Fruit fly (Drosophila melanogaster) whole organism, embryonic: ENCODE results near the gene Jhbp1.

Experiments used
- Abd-B ChIP-seq: fragments of 200-800 bp; sonication (Bioruptor generic); optimal IDR thresholded peaks from 2 replicates; lab custom pipeline; 2018; ENCODE audit warnings: missing biosample characterization, mild to moderate bottlenecking, missing genetic modification characterization, moderate library complexity
- CG10654 ChIP-seq: fragments of 200-800 bp; sonication (Bioruptor generic); optimal IDR thresholded peaks from 2 replicates; lab custom pipeline; 2016; ENCODE audit warnings: missing biosample characterization, missing genetic modification characterization
- CG13894 ChIP-seq: fragments of 200-800 bp; sonication (Bioruptor generic); optimal IDR thresholded peaks from 3 replicates; lab custom pipeline; 2018; ENCODE audit warnings: missing biosample characterization, mild to moderate bottlenecking, missing genetic modification characterization, moderate library complexity
- CG15601 ChIP-seq: fragments of 200-800 bp; sonication (Bioruptor generic); optimal IDR thresholded peaks from 3 replicates; lab custom pipeline; 2019; ENCODE audit warnings: missing biosample characterization, mild to moderate bottlenecking, missing genetic modification characterization, moderate library complexity
- CG1602 ChIP-seq: fragments of 200-800 bp; sonication (Bioruptor generic); optimal IDR thresholded peaks from 3 replicates; lab custom pipeline; 2016; ENCODE audit warnings: missing biosample characterization, missing genetic modification characterization
- CG1603 ChIP-seq: fragments of 200-800 bp; sonication (Bioruptor generic); optimal IDR thresholded peaks from 2 replicates; lab custom pipeline; 2019; ENCODE audit warnings: missing biosample characterization, mild to moderate bottlenecking, missing genetic modification characterization, moderate library complexity
- CG18764 ChIP-seq: fragments of 200-800 bp; sonication (Bioruptor generic); optimal IDR thresholded peaks from 3 replicates; lab custom pipeline; 2016; ENCODE audit warnings: missing biosample characterization, missing genetic modification characterization
- CG2116 ChIP-seq: fragments of 200-800 bp; sonication (Bioruptor generic); optimal IDR thresholded peaks from 3 replicates; lab custom pipeline; 2018; ENCODE audit warnings: missing biosample characterization, mild to moderate bottlenecking, missing genetic modification characterization
- CG2678 ChIP-seq: fragments of 200-800 bp; sonication (Bioruptor generic); optimal IDR thresholded peaks from 3 replicates; lab custom pipeline; 2019; ENCODE audit warnings: missing biosample characterization, mild to moderate bottlenecking, missing genetic modification characterization, moderate library complexity
- CG2875 ChIP-seq: fragments of 200-800 bp; sonication (Bioruptor generic); optimal IDR thresholded peaks from 2 replicates; lab custom pipeline; 2017; ENCODE audit warnings: missing biosample characterization, mild to moderate bottlenecking, missing genetic modification characterization, missing genetic modification reagents
- CG30020 ChIP-seq: fragments of 200-800 bp; optimal IDR thresholded peaks from 2 replicates; lab custom pipeline; 2019; ENCODE audit warnings: missing biosample characterization, mild to moderate bottlenecking, missing genetic modification characterization, moderate library complexity
- CG31365 ChIP-seq: fragments of 200-800 bp; sonication (Bioruptor generic); optimal IDR thresholded peaks from 2 replicates; lab custom pipeline; 2018; ENCODE audit warnings: missing biosample characterization, mild to moderate bottlenecking, missing genetic modification characterization
- CG3838 ChIP-seq: fragments of 200-800 bp; sonication (Bioruptor generic); optimal IDR thresholded peaks from 3 replicates; lab custom pipeline; 2016; ENCODE audit warnings: missing biosample characterization, missing genetic modification characterization
- CG4282 ChIP-seq: fragments of 200-800 bp; sonication (Bioruptor generic); optimal IDR thresholded peaks from 2 replicates; lab custom pipeline; 2016; ENCODE audit warnings: missing biosample characterization, missing genetic modification characterization
- CG4328 ChIP-seq: fragments of 200-800 bp; sonication (Bioruptor generic); optimal IDR thresholded peaks from 3 replicates; lab custom pipeline; 2017; ENCODE audit warnings: missing biosample characterization, missing genetic modification reagents, missing genetic modification characterization
- CG5180 ChIP-seq: fragments of 200-800 bp; sonication (Bioruptor generic); optimal IDR thresholded peaks from 3 replicates; lab custom pipeline; 2017; ENCODE audit warnings: missing biosample characterization, missing genetic modification characterization, mild to moderate bottlenecking, moderate library complexity, missing genetic modification reagents
- CG5245 ChIP-seq: fragments of 200-800 bp; sonication (Bioruptor generic); optimal IDR thresholded peaks from 3 replicates; lab custom pipeline; 2016; ENCODE audit warnings: missing biosample characterization, missing genetic modification characterization
- CG7357 ChIP-seq: fragments of 200-800 bp; sonication (Bioruptor generic); IDR thresholded peaks from 3 replicates; pipeline ENCODE4 v1.3.6; 2022; ENCODE audit warnings: missing biosample characterization, missing genetic modification characterization
- CG7786 ChIP-seq: fragments of 200-800 bp; sonication (Bioruptor generic); optimal IDR thresholded peaks from 2 replicates; lab custom pipeline; 2016; ENCODE audit warnings: missing biosample characterization, missing genetic modification characterization
- CkIIα-i1 ChIP-seq: fragments of 200-800 bp; sonication (Bioruptor generic); IDR thresholded peaks from 2 replicates; pipeline ENCODE4 v1.3.6; 2022; ENCODE audit warnings: missing biosample characterization, missing genetic modification characterization
- Dad ChIP-seq: fragments of 200-800 bp; sonication (Bioruptor generic); optimal IDR thresholded peaks from 3 replicates; lab custom pipeline; 2016; ENCODE audit warnings: missing biosample characterization, missing genetic modification characterization
- Dp ChIP-seq: fragments of 200-800 bp; sonication (Bioruptor generic); optimal IDR thresholded peaks from 2 replicates; lab custom pipeline; 2018; ENCODE audit warnings: missing biosample characterization, mild to moderate bottlenecking, missing genetic modification characterization, moderate library complexity
- Elba2 ChIP-seq: fragments of 200-800 bp; sonication (Bioruptor generic); optimal IDR thresholded peaks from 3 replicates; lab custom pipeline; 2016; ENCODE audit warnings: missing biosample characterization, missing genetic modification characterization
- H2.0 ChIP-seq: fragments of 200-800 bp; sonication (Bioruptor generic); IDR thresholded peaks from 2 replicates; pipeline ENCODE4 v1.3.6; 2022; ENCODE audit warnings: missing biosample characterization, missing genetic modification characterization
- HLHmδ ChIP-seq: fragments of 200-800 bp; sonication (Bioruptor generic); optimal IDR thresholded peaks from 2 replicates; lab custom pipeline; 2018; ENCODE audit warnings: missing biosample characterization, mild to moderate bottlenecking, missing genetic modification characterization, moderate library complexity
- HmgZ ChIP-seq: fragments of 200-800 bp; sonication (Bioruptor generic); optimal IDR thresholded peaks from 2 replicates; lab custom pipeline; 2018; ENCODE audit warnings: missing biosample characterization, mild to moderate bottlenecking, missing genetic modification characterization
- Hr51 ChIP-seq, 2 experiments: fragments of 200-800 bp; sonication (Bioruptor generic); optimal IDR thresholded peaks; 2 replicates in 1 of 2; 3 replicates in 1 of 2; lab custom pipeline; 2016 to 2018; ENCODE audit warnings: missing biosample characterization in 2 of 2, missing genetic modification characterization in 2 of 2, mild to moderate bottlenecking in 1 of 2, moderate library complexity in 1 of 2
- Med ChIP-seq: fragments of 200-800 bp; sonication (Bioruptor generic); peaks from one replicate; lab custom pipeline; 2016; ENCODE audit warnings: missing biosample characterization, missing genetic modification characterization, mild to moderate bottlenecking, inconsistent platforms, moderate library complexity
- Nf-YC ChIP-seq: fragments of 200-800 bp; optimal IDR thresholded peaks from 3 replicates; lab custom pipeline; 2019; ENCODE audit warnings: missing biosample characterization, mild to moderate bottlenecking, missing genetic modification characterization, moderate library complexity
- Sin3A ChIP-seq: fragments of >200 bp; optimal IDR thresholded peaks from 2 replicates; lab custom pipeline; 2018
- Six4 ChIP-seq: fragments of 200-800 bp; sonication (Bioruptor generic); optimal IDR thresholded peaks from 2 replicates; lab custom pipeline; 2016; ENCODE audit warnings: missing biosample characterization, missing genetic modification characterization
- Sox102F ChIP-seq: fragments of 200-800 bp; sonication (Bioruptor generic); optimal IDR thresholded peaks from 2 replicates; lab custom pipeline; 2018; ENCODE audit warnings: missing biosample characterization, mild to moderate bottlenecking, missing genetic modification characterization, moderate library complexity
- Stat92E ChIP-seq, 3 experiments: fragments of >200 bp in 2 of 3; fragments of 200-800 bp in 1 of 3; sonication (Bioruptor generic) in 1 of 3; optimal IDR thresholded peaks; 2 replicates each; lab custom pipeline; 2017 to 2019; ENCODE audit warnings: missing biosample characterization in 3 of 3, missing genetic modification characterization in 3 of 3, mild to moderate bottlenecking in 1 of 3, moderate library complexity in 1 of 3
- abd-A ChIP-seq: fragments of 200-800 bp; sonication (Bioruptor generic); optimal IDR thresholded peaks from 3 replicates; lab custom pipeline; 2019; ENCODE audit warnings: missing biosample characterization, mild to moderate bottlenecking, missing genetic modification characterization, moderate library complexity
- bbx ChIP-seq: fragments of 200-800 bp; sonication (Bioruptor generic); IDR thresholded peaks from 2 replicates; pipeline ENCODE4 v1.3.6; 2022; ENCODE audit warnings: missing biosample characterization, missing genetic modification characterization; ENCODE audit not compliant: partially characterized antibody
- cad ChIP-seq: fragments of >200 bp; optimal IDR thresholded peaks from 2 replicates; lab custom pipeline; 2017; ENCODE audit warnings: missing biosample characterization, missing genetic modification characterization
- cg ChIP-seq: fragments of 200-800 bp; sonication (Bioruptor generic); optimal IDR thresholded peaks from 3 replicates; lab custom pipeline; 2019; ENCODE audit warnings: missing biosample characterization, mild to moderate bottlenecking, missing genetic modification characterization, moderate library complexity
- da ChIP-seq: fragments of 200-800 bp; sonication (Bioruptor generic); optimal IDR thresholded peaks from 2 replicates; lab custom pipeline; 2016; ENCODE audit warnings: missing biosample characterization, missing genetic modification characterization
- eve ChIP-seq, 2 experiments: fragments of >200 bp; optimal IDR thresholded peaks; 2 replicates each; lab custom pipeline; 2017; ENCODE audit warnings: missing biosample characterization in 2 of 2, missing genetic modification characterization in 2 of 2
- ftz-f1 ChIP-seq: fragments of 200-800 bp; sonication (Bioruptor generic); optimal IDR thresholded peaks from 2 replicates; lab custom pipeline; 2016; ENCODE audit warnings: missing biosample characterization, missing genetic modification characterization
- fu2 ChIP-seq: fragments of 200-800 bp; sonication (Bioruptor generic); optimal IDR thresholded peaks from 2 replicates; lab custom pipeline; 2016; ENCODE audit warnings: missing biosample characterization, missing genetic modification characterization
- ham ChIP-seq: fragments of 200-800 bp; sonication (Bioruptor generic); IDR thresholded peaks from 2 replicates; pipeline ENCODE4 v1.3.6; 2022; ENCODE audit warnings: missing biosample characterization, missing genetic modification characterization
- kni ChIP-seq: fragments of 200-800 bp; sonication (Bioruptor generic); optimal IDR thresholded peaks from 3 replicates; lab custom pipeline; 2017; ENCODE audit warnings: mild to moderate bottlenecking, missing biosample characterization, missing genetic modification reagents, missing genetic modification characterization
- nerfin-2 ChIP-seq: fragments of 200-800 bp; sonication (Bioruptor generic); IDR thresholded peaks from 2 replicates; pipeline ENCODE4 v1.3.6; 2022; ENCODE audit warnings: missing biosample characterization, missing genetic modification characterization; ENCODE audit not compliant: partially characterized antibody
- onecut ChIP-seq: fragments of 200-800 bp; sonication (Bioruptor generic); IDR thresholded peaks from 2 replicates; pipeline ENCODE4 v1.3.6; 2022; ENCODE audit warnings: missing biosample characterization, missing genetic modification characterization
- slbo ChIP-seq: fragments of 200-800 bp; sonication (Bioruptor generic); IDR thresholded peaks from 2 replicates; pipeline ENCODE4 v1.3.6; 2022; ENCODE audit warnings: missing biosample characterization, missing genetic modification characterization
- sr ChIP-seq: fragments of 200-800 bp; sonication (Bioruptor generic); IDR thresholded peaks from 3 replicates; pipeline ENCODE4 v1.3.6; 2022; ENCODE audit warnings: missing biosample characterization, missing genetic modification characterization
- trem ChIP-seq: fragments of 200-800 bp; optimal IDR thresholded peaks from 3 replicates; lab custom pipeline; 2019; ENCODE audit warnings: missing biosample characterization, mild to moderate bottlenecking, missing genetic modification characterization, moderate library complexity
- twi ChIP-seq: fragments of 200-800 bp; optimal IDR thresholded peaks from 2 replicates; lab custom pipeline; 2019; ENCODE audit warnings: missing biosample characterization, mild to moderate bottlenecking, missing genetic modification characterization, moderate library complexity
- vvl ChIP-seq: fragments of 200-800 bp; sonication (Bioruptor generic); IDR thresholded peaks from 2 replicates; pipeline ENCODE4 v1.3.6; 2022; ENCODE audit warnings: missing biosample characterization, missing genetic modification characterization
- zen2 ChIP-seq: fragments of 200-800 bp; sonication (Bioruptor generic); IDR thresholded peaks from 3 replicates; pipeline ENCODE4 v1.3.6; 2022; ENCODE audit warnings: missing biosample characterization, missing genetic modification characterization; ENCODE audit not compliant: partially characterized antibody

Gene Jhbp1

dm6 chr3R:4975315-4975777 lies 10.1 kb downstream of the Jhbp1 start (continued):
- TF ChIP-seq Nf-YC (tag; lab: Kevin White, UChicago) (peak; percentile 19), Dp (no peak), CG7357 (GFP tag; lab: Robert Waterston, UW) (no peak), Sin3A (lab: Kevin White, UChicago) (no peak), slbo (GFP tag; lab: Robert Waterston, UW) (no peak), CG7786 (GFP tag; lab: Kevin White, UChicago) (no peak), Abd-B (GFP tag; lab: Kevin White, UChicago) (no peak), cad (GFP tag; lab: Kevin White, UChicago) (no peak), Elba2 (GFP tag; lab: Kevin White, UChicago) (no peak), CG4282 (GFP tag; lab: Kevin White, UChicago) (no peak), cg (GFP tag; lab: Kevin White, UChicago) (no peak), abd-A (tag; lab: Kevin White, UChicago) (no peak), ftz-f1 (GFP tag; lab: Kevin White, UChicago) (no peak), CG5245 (GFP tag; lab: Kevin White, UChicago) (no peak), HmgZ (peak; percentile 13), nerfin-2 (GFP tag; lab: Robert Waterston, UW) (no peak), kni (GFP tag; lab: Kevin White, UChicago) (peak; percentile 78), sr (GFP tag; lab: Robert Waterston, UW) (no peak; the same call in 2 of the 3 replicates), CG13894 (tag; lab: Kevin White, UChicago) (peak; percentile 88), CG4328 (GFP tag; lab: Kevin White, UChicago) (peak; percentile 64), Stat92E (GFP tag; optimal IDR thresholded peaks at IDR 0.05; lab: Kevin White, UChicago) (no peak), CG15601 (tag; lab: Kevin White, UChicago) (peak; percentile 47), da (GFP tag; lab: Kevin White, UChicago) (no peak), CkIIα-i1 (GFP tag; lab: Robert Waterston, UW) (no peak), ham (no peak), Hr51 (GFP tag; optimal IDR thresholded peaks at IDR 0.05; lab: Kevin White, UChicago) (no peak), CG30020 (tag; lab: Kevin White, UChicago) (no peak), CG2116 (no peak), HLHmδ (peak; percentile 27), bbx (GFP tag; lab: Robert Waterston, UW) (no peak), fu2 (GFP tag; lab: Kevin White, UChicago) (no peak), CG1602 (GFP tag; lab: Kevin White, UChicago) (no peak), CG2875 (peak; percentile 49), vvl (GFP tag; lab: Robert Waterston, UW) (peak; percentile 34), Six4 (GFP tag; lab: Kevin White, UChicago) (no peak), CG5180 (peak; percentile 26), Dad (GFP tag; lab: Kevin White, UChicago) (no peak), CG3838 (GFP tag; lab: Kevin White, UChicago) (no peak), eve (GFP tag; optimal IDR thresholded peaks at IDR 0.05; lab: Kevin White, UChicago) (no peak), Med (GFP tag; lab: Kevin White, UChicago) (peak; percentile 84), H2.0 (GFP tag; lab: Robert Waterston, UW) (no peak), CG18764 (no peak), CG1603 (tag; lab: Kevin White, UChicago) (peak; percentile 52), Sox102F (GFP tag; lab: Kevin White, UChicago) (peak; percentile 12), CG2678 (tag; lab: Kevin White, UChicago) (peak; percentile 39), trem (tag; lab: Kevin White, UChicago) (no peak), CG31365 (tag; lab: Kevin White, UChicago) (peak; percentile 43), onecut (GFP tag; lab: Robert Waterston, UW) (peak; percentile 28; the same call in 1 of the 2 replicates), twi (tag; lab: Kevin White, UChicago) (peak; percentile 25), CG10654 (no peak), zen2 (GFP tag; lab: Robert Waterston, UW) (no peak)
